Fruit fly (Drosophila melanogaster) Kc167 (cell line): ENCODE results near the gene CG12054.

Experiments
- Myc ChIP-seq: fragments of >200 bp; optimal IDR thresholded peaks from 2 replicates; lab custom pipeline; 2017; ENCODE audit warnings: missing external identifiers
- Sin3A ChIP-seq: fragments of >200 bp; optimal IDR thresholded peaks from 2 replicates; lab custom pipeline; 2018; ENCODE audit warnings: missing external identifiers
- h ChIP-seq: fragments of >200 bp; optimal IDR thresholded peaks from 3 replicates; lab custom pipeline; 2018; ENCODE audit warnings: missing external identifiers
- insv ChIP-seq: fragments of >200 bp; optimal IDR thresholded peaks from 3 replicates; lab custom pipeline; 2018; ENCODE audit warnings: missing external identifiers
- psq ChIP-seq: fragments of >200 bp; optimal IDR thresholded peaks from 2 replicates; lab custom pipeline; 2017; ENCODE audit warnings: missing external identifiers
- ttk ChIP-seq: sonication (Bioruptor generic); optimal IDR thresholded peaks from 2 replicates; lab custom pipeline; 2017; ENCODE audit warnings: missing external identifiers

The CG12054 gene

DNA sequence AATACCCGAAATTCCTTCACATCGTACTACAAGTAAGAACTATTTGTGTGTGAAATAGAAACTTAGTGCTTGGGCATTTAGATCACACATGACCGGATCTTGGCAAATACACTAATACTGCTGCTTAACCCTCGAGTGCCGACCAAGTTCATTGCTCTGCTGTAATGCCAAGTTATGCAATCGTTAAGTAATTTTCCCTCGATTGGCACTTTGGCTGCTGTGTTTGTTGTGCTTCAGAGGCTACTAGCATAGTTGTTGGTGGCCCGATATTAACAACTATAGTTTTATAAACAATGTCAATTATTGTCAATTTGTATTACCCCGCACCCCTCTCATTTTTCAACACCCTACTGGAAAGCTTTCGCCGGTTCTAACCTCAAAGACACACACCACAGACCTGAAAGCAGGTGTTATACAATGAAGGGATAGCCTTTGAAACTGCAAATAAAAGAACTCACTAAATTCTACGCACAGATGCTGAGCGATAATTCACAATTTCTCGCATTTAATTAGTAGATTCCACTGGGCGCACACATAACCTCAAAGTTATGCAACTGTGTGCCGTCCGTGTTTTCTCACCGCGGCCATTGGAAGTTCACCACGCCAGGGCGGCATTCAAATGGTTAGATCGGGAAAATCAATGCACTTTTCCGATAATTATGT, 2.2 kb upstream of the CG12054 start:
- TF ChIP-seq insv (lab: Kevin White, UChicago), result no peak
- no peak for TF ChIP-seq h (lab: Kevin White, UChicago)
- TF ChIP-seq psq (lab: Kevin White, UChicago), result no peak
- TF ChIP-seq Myc (lab: Kevin White, UChicago), result no peak
- no peak for TF ChIP-seq ttk (lab: Kevin White, UChicago)
- TF ChIP-seq Sin3A, result no peak

DNA sequence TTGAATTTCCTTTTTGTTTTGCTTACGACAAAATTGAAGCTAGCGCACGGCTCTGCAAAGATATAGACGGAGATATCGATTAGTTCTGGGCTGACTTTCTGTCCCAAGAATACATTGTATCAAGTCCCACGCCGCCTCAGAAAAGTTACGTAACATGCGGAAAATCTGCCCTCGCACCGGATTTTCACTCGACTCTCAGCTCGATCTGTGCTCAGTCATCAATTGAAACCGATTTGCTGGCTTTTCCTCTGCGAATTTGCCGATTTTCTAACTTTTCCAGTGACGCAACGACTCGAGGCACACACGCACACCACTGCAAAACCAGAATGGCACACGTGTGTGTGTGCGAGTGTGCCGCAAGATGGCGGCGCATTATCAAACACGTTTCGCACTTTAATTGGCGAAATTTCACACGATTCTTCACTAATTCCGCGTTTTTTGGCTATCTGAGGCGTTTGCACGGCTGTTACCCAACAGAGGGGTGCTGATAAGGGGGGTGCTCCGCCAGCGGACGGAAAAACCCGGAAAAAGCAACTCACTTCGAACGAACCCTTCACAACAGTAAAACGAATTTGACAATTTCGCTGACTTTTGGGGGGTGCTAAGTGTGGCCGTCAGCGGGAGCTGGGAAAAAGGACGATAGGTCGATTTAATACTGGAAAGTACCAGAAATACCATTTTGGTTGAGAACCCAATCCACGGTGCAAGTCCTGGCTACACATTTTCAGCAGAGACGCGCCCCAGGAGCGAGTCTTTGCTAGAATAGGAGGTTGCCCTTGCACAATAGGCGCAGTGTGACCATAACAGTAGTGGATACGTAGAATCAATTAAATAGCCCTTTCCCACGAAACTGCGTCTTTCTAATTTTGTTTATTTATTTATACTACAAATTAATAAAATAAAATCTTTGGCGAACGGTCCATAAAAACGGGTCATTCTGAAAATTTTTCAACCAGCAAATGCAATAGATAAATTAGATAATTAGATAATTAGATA, 1.2 kb upstream of the CG12054 start, which contains the start of gene ATPsynC:
Gene ATPsynC, minus strand, starts transcription at position 634 of the 996 bp plus-strand sequence.
- TF ChIP-seq psq (lab: Kevin White, UChicago) (no peak), ttk (lab: Kevin White, UChicago) (no peak), insv (lab: Kevin White, UChicago) (no peak), Myc (lab: Kevin White, UChicago) (no peak), h (lab: Kevin White, UChicago) (no peak), Sin3A (no peak)

DNA sequence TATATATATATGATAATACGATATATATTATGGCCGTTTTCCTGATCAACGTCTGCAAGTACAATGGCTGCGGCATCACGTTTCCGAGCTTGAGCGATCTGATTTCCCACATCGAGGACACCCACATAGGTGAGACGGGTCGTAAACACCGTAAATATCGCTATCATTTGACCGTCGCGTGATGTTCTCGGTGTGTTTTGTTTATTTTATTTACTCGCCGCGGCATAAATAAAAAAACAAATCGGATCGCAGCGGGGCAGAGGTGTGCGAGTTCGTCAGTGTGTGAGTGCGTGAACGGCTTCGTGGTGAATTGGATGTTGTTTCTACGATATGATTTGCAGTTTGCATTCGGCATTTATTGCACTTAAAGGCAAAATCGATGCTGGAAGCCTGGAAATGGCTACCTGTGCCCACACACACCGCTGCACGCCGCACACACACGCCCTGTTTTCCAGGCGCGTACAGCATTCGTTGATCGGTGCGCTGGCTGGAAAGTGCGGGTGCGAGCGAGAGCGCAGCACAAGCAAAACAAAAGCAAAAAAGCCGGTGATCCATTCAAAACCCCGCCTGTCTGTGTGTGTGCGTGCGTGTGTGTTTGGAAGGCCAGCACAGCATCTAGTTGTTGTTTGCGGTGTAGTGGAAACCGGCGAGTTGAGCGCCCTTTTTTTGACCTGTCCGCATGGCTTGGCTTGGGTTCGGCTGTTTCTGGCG, 990 bp downstream of the CG12054 start:
- TF ChIP-seq h (lab: Kevin White, UChicago) (no peak), Sin3A (no peak), insv (lab: Kevin White, UChicago) (no peak), Myc (lab: Kevin White, UChicago) (no peak), psq (lab: Kevin White, UChicago) (no peak), ttk (lab: Kevin White, UChicago) (no peak)

DNA sequence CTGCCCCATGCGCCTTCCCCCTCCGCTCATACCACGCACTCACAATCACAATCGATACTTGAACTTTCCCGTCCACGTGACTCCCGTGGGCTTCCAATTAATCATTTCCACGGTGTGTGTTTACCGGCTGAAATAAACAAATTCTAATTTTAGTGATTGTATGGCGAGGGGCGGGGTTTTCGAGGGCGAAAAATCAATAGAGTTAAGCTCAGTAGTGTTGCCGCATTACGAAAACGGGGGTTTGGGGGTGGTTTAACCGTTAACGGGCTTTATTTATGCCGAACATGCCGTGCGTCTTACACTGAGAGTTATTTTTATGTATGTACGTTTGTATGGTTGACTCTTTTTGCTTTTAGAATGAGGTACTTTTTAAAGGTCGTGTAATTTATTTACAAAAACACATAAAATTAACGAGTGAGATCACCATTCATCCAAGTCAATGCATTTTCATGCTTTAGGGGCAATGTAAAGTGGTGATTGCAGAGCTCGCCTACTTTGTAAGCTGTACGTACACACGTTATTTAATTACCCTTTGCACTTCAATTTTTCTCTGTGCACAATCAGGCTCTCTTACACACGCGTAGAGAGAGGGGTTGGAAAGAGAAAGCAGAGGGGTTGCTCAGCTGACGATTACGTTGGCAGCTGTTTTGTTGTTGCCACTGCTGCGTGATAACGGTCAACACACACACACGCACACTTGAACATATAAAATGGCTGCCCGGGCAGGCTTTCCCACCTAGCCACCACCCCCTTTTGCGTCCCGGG, 1.8 kb downstream of the CG12054 start:
- TF ChIP-seq h (lab: Kevin White, UChicago) (no peak), ttk (lab: Kevin White, UChicago) (no peak), insv (lab: Kevin White, UChicago) (no peak), psq (lab: Kevin White, UChicago) (no peak), Sin3A (no peak), Myc (lab: Kevin White, UChicago) (no peak)

DNA sequence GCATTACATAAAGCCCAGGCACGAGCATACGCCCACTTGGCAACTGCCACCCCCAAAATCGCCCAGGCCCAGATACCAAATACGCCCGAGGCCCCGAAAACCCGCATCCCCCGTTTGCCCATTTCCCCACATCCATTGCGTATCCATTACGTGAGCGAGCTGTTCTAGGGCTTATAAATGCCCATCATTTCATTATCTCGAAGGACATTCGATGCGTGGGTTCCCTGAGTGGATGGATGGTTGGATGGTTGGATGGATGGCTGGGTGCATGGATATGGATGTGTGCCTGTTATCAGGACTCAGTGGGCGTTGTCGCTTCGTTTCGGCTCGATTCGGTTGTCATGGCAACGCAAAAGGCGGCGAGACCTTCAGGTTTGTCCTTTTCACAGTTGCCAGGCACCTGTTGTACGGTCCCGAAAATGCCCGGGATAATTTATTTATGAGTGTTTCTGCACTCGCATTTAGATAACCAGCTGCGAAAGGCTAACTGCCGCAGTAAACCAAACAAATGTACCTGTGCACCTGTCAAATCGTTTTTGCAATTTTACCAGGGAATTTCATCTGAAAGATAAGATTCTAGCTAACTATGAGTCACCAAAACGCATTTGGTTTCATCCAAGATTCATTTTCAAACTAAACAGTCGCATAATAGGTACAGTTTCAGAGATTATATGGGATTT, 2.5 kb downstream of the CG12054 start:
- TF ChIP-seq Myc (lab: Kevin White, UChicago) (no peak), Sin3A (no peak), insv (lab: Kevin White, UChicago) (no peak), psq (lab: Kevin White, UChicago) (no peak), h (lab: Kevin White, UChicago) (no peak), ttk (lab: Kevin White, UChicago) (no peak)

DNA sequence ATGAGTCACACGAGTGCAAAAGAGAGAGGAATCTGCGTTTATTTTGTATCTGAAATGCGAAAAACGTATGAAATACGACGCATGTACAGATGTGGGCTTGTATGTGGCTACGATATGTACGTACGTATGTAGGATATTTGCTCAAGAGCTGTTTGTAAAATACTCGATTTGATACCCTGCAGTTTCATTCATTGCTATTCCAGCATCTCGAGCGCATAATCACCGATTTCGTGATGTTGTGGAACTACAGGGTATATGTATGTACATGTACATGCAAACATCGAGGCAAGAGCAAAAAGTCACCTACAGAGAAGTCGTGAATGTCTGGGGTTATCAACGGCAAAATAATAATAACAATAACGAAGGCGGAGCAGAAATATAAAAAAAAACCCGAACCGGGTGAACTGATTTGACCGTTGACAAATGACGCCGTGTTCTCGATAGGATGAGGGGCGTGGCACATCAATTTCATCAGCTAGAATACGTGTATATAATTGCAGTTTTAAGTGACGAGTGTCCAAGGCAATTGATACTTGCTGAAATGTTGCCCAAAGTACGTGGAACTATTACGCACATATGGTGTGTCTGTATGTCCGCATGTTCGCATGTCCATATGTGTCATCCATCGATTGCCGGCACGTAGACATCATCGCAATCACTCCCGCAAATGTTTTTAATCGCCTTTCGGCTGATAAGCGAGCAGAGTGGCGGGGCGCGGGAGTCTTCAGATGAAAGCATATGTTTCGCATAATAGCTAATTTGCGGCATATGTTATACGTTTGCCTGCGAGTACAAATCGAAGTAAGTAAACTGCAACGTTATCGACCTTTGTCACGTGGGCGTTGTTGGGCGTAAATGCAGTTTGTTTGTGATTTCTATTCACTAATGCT, 3.7 kb downstream of the CG12054 start:
- TF ChIP-seq Sin3A (no peak), psq (lab: Kevin White, UChicago) (no peak), ttk (lab: Kevin White, UChicago) (no peak), insv (lab: Kevin White, UChicago) (no peak), Myc (lab: Kevin White, UChicago) (no peak), h (lab: Kevin White, UChicago) (no peak)

DNA sequence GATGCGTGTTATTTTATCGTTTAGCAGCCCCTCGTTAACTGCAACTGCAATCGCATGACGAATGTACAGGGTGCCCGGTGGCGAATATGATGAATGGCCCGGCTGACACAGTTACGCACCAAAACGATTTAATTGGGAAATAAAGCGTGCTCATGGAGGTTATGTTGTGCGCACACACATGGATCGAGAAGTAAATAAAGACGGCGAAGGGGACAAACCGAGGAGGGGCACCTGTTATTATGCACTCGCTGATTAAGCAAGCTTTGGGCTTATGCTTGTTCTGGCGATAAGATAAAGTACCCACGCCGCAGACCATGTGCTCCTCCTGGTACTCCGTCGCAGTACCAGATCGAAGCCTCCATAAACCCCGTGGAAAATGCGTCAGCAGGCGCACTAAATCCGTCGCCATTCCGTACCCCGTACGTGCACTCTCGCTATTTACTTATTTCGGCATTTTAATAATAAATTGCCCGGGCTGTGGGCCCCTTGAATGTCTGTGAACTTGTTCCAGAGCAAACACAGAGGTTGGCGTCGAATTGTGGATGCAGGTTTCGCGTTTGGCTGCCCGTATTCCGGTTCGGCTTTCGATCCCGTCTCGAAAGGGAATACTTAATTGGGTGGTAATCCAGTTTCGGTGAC, 4.7 kb downstream of the CG12054 start:
- no peak for TF ChIP-seq Myc (lab: Kevin White, UChicago)
- no peak for TF ChIP-seq insv (lab: Kevin White, UChicago)
- no peak for TF ChIP-seq psq (lab: Kevin White, UChicago)

DNA sequence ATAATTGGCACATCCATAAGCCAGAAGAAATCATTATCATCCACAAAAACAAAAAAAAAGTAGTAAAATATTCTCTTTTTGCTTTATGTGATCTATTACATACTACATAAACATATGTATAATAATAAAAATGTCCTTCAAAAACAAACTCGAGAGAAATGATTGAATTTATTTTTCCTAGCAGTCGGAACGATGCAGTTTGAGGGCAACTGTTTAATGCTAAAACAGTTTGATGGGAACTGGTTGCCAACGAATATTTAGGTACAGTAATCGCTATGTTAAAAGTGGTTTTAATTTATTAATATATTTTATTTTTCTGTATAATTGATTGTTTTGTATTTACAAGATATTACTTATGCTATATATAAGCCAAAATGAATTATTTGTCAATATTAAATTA, 10.6 kb downstream of the CG12054 start:
- TF ChIP-seq Myc (lab: Kevin White, UChicago) (no peak), insv (lab: Kevin White, UChicago) (no peak), psq (lab: Kevin White, UChicago) (no peak)

DNA sequence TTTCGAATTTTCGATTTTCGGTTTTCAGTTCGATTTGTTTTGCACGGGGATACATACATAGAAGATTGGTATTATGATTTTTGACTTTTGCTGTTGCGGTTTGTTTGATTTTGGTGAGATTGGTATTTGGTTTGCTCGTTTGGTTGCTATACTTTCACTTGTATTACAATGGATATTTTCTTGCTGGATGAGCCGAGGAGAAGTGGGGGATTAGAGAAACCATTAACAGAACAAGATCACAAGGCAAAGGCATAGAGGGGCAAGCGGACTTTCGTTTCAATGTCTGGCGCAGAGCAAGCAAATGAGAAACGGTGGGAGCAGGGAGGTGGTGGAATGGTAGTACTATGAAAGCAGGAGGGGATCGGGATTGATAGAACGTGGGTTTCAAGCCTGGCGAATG, 11.7 kb downstream of the CG12054 start, which contains the start of gene CG15563:
Gene CG15563, minus strand, starts transcription at position 101 of the 400 bp plus-strand sequence.
- TF ChIP-seq Myc (lab: Kevin White, UChicago), result no peak
